Fruit fly (Drosophila melanogaster) whole organism, embryonic: ENCODE data around the gene Mur2B.

ENCODE experiments used
- CG17361 ChIP-seq: fragments of 200-800 bp; sonication (Bioruptor generic); IDR thresholded peaks from 3 replicates; pipeline ENCODE4 v1.3.6; 2022; ENCODE audit warnings: missing biosample characterization, missing genetic modification characterization
- Kr ChIP-seq: fragments of 200-800 bp; sonication (Bioruptor generic); optimal IDR thresholded peaks from 2 replicates; lab custom pipeline; 2017; ENCODE audit warnings: missing biosample characterization, mild to moderate bottlenecking, missing genetic modification characterization
- ems ChIP-seq: fragments of 200-800 bp; sonication (Bioruptor generic); optimal IDR thresholded peaks from 3 replicates; lab custom pipeline; 2016; ENCODE audit warnings: missing biosample characterization, missing genetic modification characterization
- fu2 ChIP-seq: fragments of 200-800 bp; sonication (Bioruptor generic); optimal IDR thresholded peaks from 2 replicates; lab custom pipeline; 2016; ENCODE audit warnings: missing biosample characterization, missing genetic modification characterization
- h ChIP-seq: fragments of >200 bp; optimal IDR thresholded peaks from 2 replicates; lab custom pipeline; 2017

DNA sequence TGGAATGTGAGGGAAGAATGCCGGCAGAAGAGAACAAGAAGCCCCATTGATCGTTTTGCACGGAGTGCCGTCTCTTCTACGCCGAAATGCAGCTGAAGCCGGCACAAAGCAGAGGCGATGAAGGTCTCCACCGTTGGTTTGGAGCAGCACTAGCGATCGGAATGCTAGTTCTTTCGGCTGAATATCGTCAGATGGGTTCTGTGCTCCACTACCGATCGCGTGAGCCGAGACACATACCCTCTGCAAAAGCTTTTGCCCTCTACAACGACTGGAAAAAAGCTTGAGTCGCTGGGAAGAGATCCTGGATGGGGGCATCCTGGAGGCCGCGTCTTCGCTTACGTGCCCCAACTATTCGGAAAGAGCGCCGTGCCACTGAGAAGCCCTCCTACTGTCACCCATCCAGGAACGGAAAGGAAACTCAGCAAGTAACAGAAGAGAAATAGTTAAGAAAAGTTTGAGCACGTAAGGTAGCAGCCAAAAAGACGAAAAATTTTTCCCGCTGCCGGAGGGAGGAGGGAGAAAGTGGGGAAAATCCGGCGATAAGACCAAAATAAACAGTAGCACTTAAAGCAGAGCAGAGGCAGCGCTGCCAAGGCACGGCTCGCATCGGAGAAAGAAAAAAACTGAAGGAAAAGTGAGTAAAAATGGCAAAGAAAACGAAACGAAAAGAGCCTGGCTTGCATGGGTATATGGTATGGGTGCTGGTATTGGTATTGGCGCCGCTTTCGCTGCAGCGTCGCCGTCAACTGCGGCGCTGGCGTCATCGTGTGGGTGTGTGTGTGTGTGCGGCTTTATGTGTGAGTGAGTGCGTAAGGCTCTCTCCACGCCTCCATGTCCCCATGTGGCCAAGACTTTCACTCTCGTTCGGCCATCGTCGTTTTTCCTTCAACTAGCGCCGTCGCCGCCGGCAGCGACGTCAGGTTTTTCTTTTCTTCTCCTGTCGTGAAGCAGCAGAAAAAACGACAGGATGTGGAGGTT is 108.3 kb downstream of the Mur2B start:
- TF ChIP-seq CG17361: no peak
- TF ChIP-seq fu2 (GFP tag; lab: Kevin White, UChicago): no peak
- TF ChIP-seq ems (GFP tag; lab: Kevin White, UChicago): no peak
- no peak for TF ChIP-seq Kr
- TF ChIP-seq h (lab: Kevin White, UChicago): no peak
